Fruit fly (Drosophila melanogaster): ENCODE results near the gene Phyhd1.

DNA sequence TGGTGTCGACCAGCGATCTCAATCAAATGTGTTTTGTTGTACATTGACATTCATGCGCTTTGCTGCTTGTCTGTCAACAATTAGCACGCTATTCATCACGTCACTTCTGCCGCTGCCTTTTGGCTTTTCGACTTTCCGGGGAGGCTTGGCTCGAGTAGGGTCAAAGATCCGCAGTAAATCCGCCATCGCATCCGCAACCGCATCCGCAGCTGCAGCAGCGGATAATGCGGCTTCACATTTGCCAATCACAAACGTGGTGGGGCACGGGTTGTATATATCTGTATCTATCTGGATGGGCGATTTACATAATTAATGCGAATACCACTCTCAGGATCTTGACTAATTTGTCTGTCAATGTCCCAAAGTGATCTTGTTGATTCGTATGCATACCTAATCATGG is 33.6 kb downstream of the Phyhd1 start:
- TF ChIP-seq CTCF (optimal IDR thresholded peaks at IDR 0.05) (no peak), CG8478 (optimal IDR thresholded peaks at IDR 0.05) (no peak)

Data from S2 (cell line).